Fruit fly (Drosophila melanogaster) whole organism: ENCODE measurements around the gene Snapin.

Source experiments
- CG8478 ChIP-seq: fragments of >200 bp; optimal IDR thresholded peaks from 2 replicates; lab custom pipeline; 2018; ENCODE audit warnings: inconsistent platforms
- Dll ChIP-seq: fragments of >200 bp; optimal IDR thresholded peaks from 2 replicates; lab custom pipeline; 2017
- psq ChIP-seq: fragments of >200 bp; optimal IDR thresholded peaks from 2 replicates; lab custom pipeline; 2017
- usp ChIP-seq: fragments of >200 bp; optimal IDR thresholded peaks from 2 replicates; lab custom pipeline; 2017; ENCODE audit warnings: missing biosample characterization, missing genetic modification characterization, mixed read lengths

DNA sequence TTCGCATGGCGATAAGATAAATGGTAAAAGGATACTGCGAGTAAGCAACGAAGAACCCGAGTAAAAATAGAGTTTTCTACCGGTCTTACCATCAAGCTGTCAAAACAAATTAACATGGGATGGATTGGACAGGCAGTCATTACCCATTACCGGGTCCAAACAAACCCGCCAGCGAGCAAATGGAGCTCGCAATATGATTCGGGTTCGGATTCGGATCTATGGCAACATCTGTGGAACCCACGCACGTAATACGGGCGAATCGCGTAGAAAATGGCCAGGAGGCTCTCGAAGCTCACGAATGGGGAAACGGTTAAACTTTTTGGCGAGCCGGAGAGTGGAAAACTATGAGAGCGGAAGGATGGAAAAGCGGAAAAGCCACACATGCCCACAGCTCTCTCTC lies 37.7 kb upstream of the Snapin start:
- no peak for TF ChIP-seq usp (GFP tag; lab: Kevin White, UChicago)
- no peak for TF ChIP-seq CG8478 (lab: Kevin White, UChicago)
- no peak for TF ChIP-seq psq (lab: Kevin White, UChicago)
- no peak for TF ChIP-seq Dll (lab: Kevin White, UChicago)
